Worm (Caenorhabditis elegans) whole organism, late embryonic: ENCODE data around the gene K03B4.4.

ENCODE experiments used
- Y22D7AL.16 ChIP-seq: sonication (generic microtip); optimal IDR thresholded peaks from 2 replicates; lab custom pipeline; 2016; ENCODE audit warnings: missing genetic modification characterization, missing compliant biosample characterization
- ceh-2 ChIP-seq: sonication (generic microtip); optimal IDR thresholded peaks from 2 replicates; lab custom pipeline; 2016; ENCODE audit warnings: missing genotype, missing genetic modification characterization, missing compliant biosample characterization
- fax-1 ChIP-seq: sonication (generic microtip); optimal IDR thresholded peaks from 2 replicates; lab custom pipeline; 2016; ENCODE audit warnings: missing genotype, missing genetic modification characterization, missing compliant biosample characterization
- hlh-13 ChIP-seq: fragments of 200-800 bp; sonication (Bioruptor generic); optimal IDR thresholded peaks from 2 replicates; lab custom pipeline; 2018; ENCODE audit warnings: mild to moderate bottlenecking, missing genetic modification characterization, missing compliant biosample characterization
- mec-3 ChIP-seq: sonication (generic microtip); optimal IDR thresholded peaks from 2 replicates; lab custom pipeline; 2016; ENCODE audit warnings: borderline replicate concordance, missing genetic modification characterization, missing compliant biosample characterization
- npax-4 ChIP-seq: sonication (generic microtip); optimal IDR thresholded peaks from 2 replicates; lab custom pipeline; 2016; ENCODE audit warnings: missing genetic modification characterization, missing compliant biosample characterization
- pha-4 ChIP-seq: fragments of 150-350 bp; optimal IDR thresholded peaks from 2 replicates; lab custom pipeline; 2018; ENCODE audit warnings: missing biosample characterization, missing genetic modification reagents, missing genetic modification characterization
- pqm-1 ChIP-seq: sonication (generic microtip); optimal IDR thresholded peaks from 2 replicates; lab custom pipeline; 2016; ENCODE audit warnings: missing genetic modification characterization, missing compliant biosample characterization
- sox-4 ChIP-seq: sonication (generic microtip); optimal IDR thresholded peaks from 2 replicates; lab custom pipeline; 2017; ENCODE audit warnings: mild to moderate bottlenecking, missing genetic modification characterization, inconsistent platforms, missing compliant biosample characterization
- tbx-7 ChIP-seq: sonication (generic microtip); optimal IDR thresholded peaks from 2 replicates; lab custom pipeline; 2016; ENCODE audit warnings: missing genotype, missing genetic modification characterization, missing compliant biosample characterization

ce11 chrV:4642691-4643090 lies 39.1 kb upstream of the K03B4.4 start, which contains the start of gene soc-1:
- no peak for TF ChIP-seq ceh-2
- TF ChIP-seq pha-4 (tag; lab: Kevin White, UChicago) = no peak
- no peak for TF ChIP-seq mec-3 (tag; lab: Kevin White, UChicago)
- TF ChIP-seq sox-4 (tag; lab: Kevin White, UChicago) = no peak
- TF ChIP-seq tbx-7 (tag; lab: Kevin White, UChicago) = no peak
- TF ChIP-seq pqm-1 = no peak
- TF ChIP-seq Y22D7AL.16 (tag; lab: Kevin White, UChicago) = no peak
- TF ChIP-seq fax-1 (tag; lab: Kevin White, UChicago) = no peak
- no peak for TF ChIP-seq hlh-13 (GFP tag; lab: Kevin White, UChicago)
- no peak for TF ChIP-seq npax-4 (tag; lab: Kevin White, UChicago)
